Fruit fly (Drosophila melanogaster): ENCODE results near the gene trx.

- no peak for TF ChIP-seq D1 (tag; optimal IDR thresholded peaks at IDR 0.05)
- no peak for TF ChIP-seq CG15710 (tag; optimal IDR thresholded peaks at IDR 0.05)
- no peak for TF ChIP-seq Pif1A (GFP tag; optimal IDR thresholded peaks at IDR 0.05)
- no peak for TF ChIP-seq EcR (GFP tag; optimal IDR thresholded peaks at IDR 0.05)
- TF ChIP-seq Ets98B (GFP tag; IDR thresholded peaks at IDR 0.05): no peak
- no peak for TF ChIP-seq CG12605 (GFP tag; IDR thresholded peaks at IDR 0.05)
- no peak for TF ChIP-seq CG13204 (GFP tag; optimal IDR thresholded peaks at IDR 0.05)
- TF ChIP-seq CG4496 (GFP tag; IDR thresholded peaks at IDR 0.05): no peak
- TF ChIP-seq CG9948 (tag; optimal IDR thresholded peaks at IDR 0.05): no peak
- no peak for TF ChIP-seq CG14655 (GFP tag; optimal IDR thresholded peaks at IDR 0.05)
- TF ChIP-seq Snoo (tag; optimal IDR thresholded peaks at IDR 0.05): no peak
- TF ChIP-seq gl (tag; optimal IDR thresholded peaks at IDR 0.05): no peak
Measured at dm6 chr3R:14229045-14229444, 57.7 kb downstream of the trx start, which contains the start of gene CG9624.
